Fruit fly (Drosophila melanogaster) whole organism, prepupa: ENCODE results near the gene CG9154.

Experiments used
- Blimp-1 ChIP-seq: fragments of 200-800 bp; sonication (Bioruptor generic); optimal IDR thresholded peaks from 3 replicates; lab custom pipeline; 2017; ENCODE audit warnings: missing biosample characterization, missing genetic modification characterization, mild to moderate bottlenecking, moderate library complexity, missing genetic modification reagents
- CG11762 ChIP-seq: fragments of 200-800 bp; sonication (Bioruptor generic); optimal IDR thresholded peaks from 3 replicates; lab custom pipeline; 2016; ENCODE audit warnings: missing biosample characterization, missing genetic modification characterization; ENCODE audit not compliant: insufficient read depth
- CG16779 ChIP-seq: fragments of 200-800 bp; sonication (Bioruptor generic); optimal IDR thresholded peaks from 3 replicates; lab custom pipeline; 2017; ENCODE audit warnings: missing biosample characterization, mild to moderate bottlenecking, missing genetic modification characterization
- CG3032 ChIP-seq: fragments of 200-800 bp; optimal IDR thresholded peaks from 2 replicates; lab custom pipeline; 2019; ENCODE audit warnings: missing biosample characterization, mild to moderate bottlenecking, missing genetic modification characterization, moderate library complexity
- CG31627 ChIP-seq: fragments of 200-800 bp; sonication (Bioruptor generic); optimal IDR thresholded peaks from 3 replicates; lab custom pipeline; 2016; ENCODE audit warnings: missing biosample characterization, missing genetic modification characterization
- CG32006 ChIP-seq: fragments of 200-800 bp; sonication (Bioruptor generic); optimal IDR thresholded peaks from 3 replicates; lab custom pipeline; 2017; ENCODE audit warnings: missing biosample characterization, mild to moderate bottlenecking, missing genetic modification characterization
- CG34406 ChIP-seq: fragments of 200-800 bp; sonication (Bioruptor generic); optimal IDR thresholded peaks from 3 replicates; lab custom pipeline; 2016; ENCODE audit warnings: missing biosample characterization, missing genetic modification characterization
- CG4318 ChIP-seq: fragments of 200-800 bp; sonication (Bioruptor generic); optimal IDR thresholded peaks from 3 replicates; lab custom pipeline; 2017; ENCODE audit warnings: missing biosample characterization, mild to moderate bottlenecking, missing genetic modification characterization
- CG6163 ChIP-seq: fragments of 200-800 bp; sonication (Bioruptor generic); IDR thresholded peaks from 3 replicates; pipeline ENCODE4 v1.3.6; 2022; ENCODE audit warnings: missing biosample characterization, missing genetic modification characterization
- CG6792 ChIP-seq: fragments of 200-800 bp; sonication (Bioruptor generic); optimal IDR thresholded peaks from 3 replicates; lab custom pipeline; 2016; ENCODE audit warnings: missing biosample characterization, missing genetic modification characterization
- CG7368 ChIP-seq: fragments of 200-800 bp; sonication (Bioruptor generic); optimal IDR thresholded peaks from 3 replicates; lab custom pipeline; 2016; ENCODE audit warnings: missing biosample characterization, missing genetic modification characterization
- CG8632 ChIP-seq: fragments of 200-800 bp; sonication (Bioruptor generic); optimal IDR thresholded peaks from 3 replicates; lab custom pipeline; 2016; ENCODE audit warnings: missing biosample characterization, missing genetic modification characterization
- Eip75B ChIP-seq: fragments of 200-800 bp; sonication (Bioruptor generic); optimal IDR thresholded peaks from 3 replicates; lab custom pipeline; 2016; ENCODE audit warnings: missing biosample characterization, missing genetic modification characterization
- Eip78C ChIP-seq: fragments of 200-800 bp; sonication (Bioruptor generic); peaks from one replicate; lab custom pipeline; 2016; ENCODE audit warnings: missing biosample characterization, missing genetic modification characterization
- Eip93F ChIP-seq: fragments of 200-800 bp; sonication (Bioruptor generic); optimal IDR thresholded peaks from 2 replicates; lab custom pipeline; 2016; ENCODE audit warnings: missing biosample characterization, mild to moderate bottlenecking, missing genetic modification characterization
- Ets96B ChIP-seq: fragments of 200-800 bp; optimal IDR thresholded peaks from 2 replicates; lab custom pipeline; 2019; ENCODE audit warnings: missing biosample characterization, mild to moderate bottlenecking, missing genetic modification characterization, moderate library complexity
- Gug ChIP-seq: fragments of 200-800 bp; sonication (Bioruptor generic); IDR thresholded peaks from 2 replicates; pipeline ENCODE4 v1.3.6; 2022; ENCODE audit warnings: missing biosample characterization, missing genetic modification characterization
- Hr38 ChIP-seq: sonication (Bioruptor generic); optimal IDR thresholded peaks from 2 replicates; lab custom pipeline; 2016; ENCODE audit warnings: missing biosample characterization, missing genetic modification characterization
- Hr39 ChIP-seq: fragments of 200-800 bp; sonication (Bioruptor generic); optimal IDR thresholded peaks from 2 replicates; lab custom pipeline; 2016; ENCODE audit warnings: missing biosample characterization, missing genetic modification characterization
- Hr4 ChIP-seq: fragments of 200-800 bp; sonication (Bioruptor generic); optimal IDR thresholded peaks from 3 replicates; lab custom pipeline; 2016; ENCODE audit warnings: missing biosample characterization, missing genetic modification characterization
- Lpt ChIP-seq: fragments of 200-800 bp; sonication (Bioruptor generic); optimal IDR thresholded peaks from 3 replicates; lab custom pipeline; 2016; ENCODE audit warnings: missing biosample characterization, missing genetic modification characterization
- Met ChIP-seq: fragments of 200-800 bp; sonication (Bioruptor generic); optimal IDR thresholded peaks from 3 replicates; lab custom pipeline; 2016; ENCODE audit warnings: missing biosample characterization, missing genetic modification characterization
- Sox15 ChIP-seq: fragments of 200-800 bp; sonication (Bioruptor generic); optimal IDR thresholded peaks from 3 replicates; lab custom pipeline; 2016; ENCODE audit warnings: missing biosample characterization, missing genetic modification characterization
- acj6 ChIP-seq: fragments of 200-800 bp; sonication (Bioruptor generic); optimal IDR thresholded peaks from 3 replicates; lab custom pipeline; 2016; ENCODE audit warnings: missing biosample characterization, missing genetic modification characterization
- dac ChIP-seq: fragments of 200-800 bp; sonication (Bioruptor generic); optimal IDR thresholded peaks from 2 replicates; lab custom pipeline; 2017; ENCODE audit warnings: missing biosample characterization, mild to moderate bottlenecking, missing genetic modification characterization
- dsx ChIP-seq: fragments of 200-800 bp; optimal IDR thresholded peaks from 3 replicates; lab custom pipeline; 2019; ENCODE audit warnings: missing biosample characterization, mild to moderate bottlenecking, missing genetic modification characterization, moderate library complexity; ENCODE audit not compliant: poor library complexity, severe bottlenecking
- eg ChIP-seq: fragments of 200-800 bp; sonication (Bioruptor generic); IDR thresholded peaks from 3 replicates; pipeline ENCODE4 v1.3.6; 2022; ENCODE audit warnings: missing biosample characterization, missing genetic modification characterization
- esn ChIP-seq: fragments of 200-800 bp; sonication (Bioruptor generic); optimal IDR thresholded peaks from 2 replicates; lab custom pipeline; 2016; ENCODE audit warnings: missing biosample characterization, mild to moderate bottlenecking, missing genetic modification characterization, moderate library complexity
- fkh ChIP-seq: fragments of 200-800 bp; sonication (Bioruptor generic); optimal IDR thresholded peaks from 3 replicates; lab custom pipeline; 2017; ENCODE audit warnings: missing biosample characterization, mild to moderate bottlenecking, missing genetic modification characterization, moderate library complexity
- net ChIP-seq: fragments of 200-800 bp; sonication (Bioruptor generic); optimal IDR thresholded peaks from 3 replicates; lab custom pipeline; 2016; ENCODE audit warnings: missing biosample characterization, missing genetic modification characterization
- pdm3 ChIP-seq: fragments of 200-800 bp; sonication (Bioruptor generic); optimal IDR thresholded peaks from 3 replicates; lab custom pipeline; 2016; ENCODE audit warnings: missing biosample characterization, missing genetic modification characterization
- spab ChIP-seq: fragments of 200-800 bp; sonication (Bioruptor generic); optimal IDR thresholded peaks from 2 replicates; lab custom pipeline; 2017; ENCODE audit warnings: missing biosample characterization, mild to moderate bottlenecking, missing genetic modification characterization, missing genetic modification reagents
- ss ChIP-seq, 2 experiments: fragments of 200-800 bp; sonication (Bioruptor generic); optimal IDR thresholded peaks; 2 replicates in 1 of 2; 3 replicates in 1 of 2; lab custom pipeline; 2017 to 2018; ENCODE audit warnings: mild to moderate bottlenecking in 2 of 2, missing biosample characterization in 2 of 2, missing genetic modification characterization in 2 of 2, moderate library complexity in 1 of 2
- svp ChIP-seq: fragments of 200-800 bp; sonication (Bioruptor generic); peaks from one replicate; lab custom pipeline; 2016; ENCODE audit warnings: missing biosample characterization, missing genetic modification characterization
- topi ChIP-seq: fragments of 200-800 bp; sonication (Bioruptor generic); optimal IDR thresholded peaks from 3 replicates; lab custom pipeline; 2016; ENCODE audit warnings: missing biosample characterization, missing genetic modification characterization
- vri ChIP-seq: fragments of 200-800 bp; sonication (Bioruptor generic); optimal IDR thresholded peaks from 3 replicates; lab custom pipeline; 2016; ENCODE audit warnings: missing biosample characterization, mild to moderate bottlenecking, missing genetic modification characterization

CG9154 gene

DNA sequence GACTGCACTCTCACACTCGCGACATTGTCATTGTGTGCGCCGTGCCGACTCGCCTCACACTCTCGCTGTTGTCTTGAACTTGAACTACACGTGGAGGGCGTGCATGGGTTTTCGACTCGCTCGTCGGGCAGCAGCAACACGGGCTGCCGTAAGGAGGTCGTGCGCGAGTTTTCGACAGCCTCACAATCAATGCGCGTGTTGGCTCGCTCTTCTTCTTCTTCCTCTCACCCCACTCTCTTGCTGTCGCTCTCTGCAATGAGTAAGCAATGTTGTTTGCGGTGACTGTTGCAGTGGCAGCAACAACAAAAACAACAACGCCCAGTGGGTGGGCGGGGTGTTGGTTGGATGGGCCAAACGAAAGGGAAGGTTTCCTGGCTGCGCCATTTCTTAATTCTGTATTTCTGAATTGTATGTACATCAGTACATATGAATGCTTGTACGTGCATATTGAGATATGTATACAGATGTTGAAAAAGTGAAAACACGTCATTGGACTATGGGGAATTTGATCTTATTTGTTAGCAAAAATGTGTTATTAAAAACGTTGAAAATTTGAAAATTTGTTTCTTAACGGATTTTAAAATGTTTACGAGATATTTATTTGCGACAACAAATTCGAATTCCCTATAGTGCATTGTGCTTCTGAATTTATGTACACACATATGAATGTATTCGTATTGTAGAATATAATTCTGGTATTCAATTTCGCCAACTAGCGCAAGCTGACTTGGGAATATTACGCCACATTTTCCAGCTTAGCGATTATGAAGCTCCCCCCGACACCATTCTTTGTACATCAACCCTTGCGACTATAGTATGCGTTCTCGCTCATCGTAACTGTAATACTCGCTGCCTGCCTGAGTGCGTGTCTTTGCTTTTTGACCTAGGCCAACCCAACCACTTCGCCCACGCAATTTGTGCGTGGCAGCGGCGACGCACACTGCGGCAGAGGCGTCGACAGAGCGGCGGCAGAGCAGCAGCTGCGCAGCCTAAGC is 18.2 kb upstream of the CG9154 start (continued):
- TF ChIP-seq CG4318, result no peak
- no peak for TF ChIP-seq CG7368 (GFP tag; lab: Kevin White, UChicago)
- no peak for TF ChIP-seq dac (GFP tag; lab: Kevin White, UChicago)
- TF ChIP-seq Eip75B (GFP tag; lab: Kevin White, UChicago), result peak; percentile 93
- TF ChIP-seq vri (GFP tag; lab: Kevin White, UChicago), result peak; percentile 72
- no peak for TF ChIP-seq Hr4
- TF ChIP-seq CG16779 (tag; lab: Kevin White, UChicago), result peak; percentile 66
- no peak for TF ChIP-seq CG3032
- no peak for TF ChIP-seq Ets96B (tag; lab: Kevin White, UChicago)
- no peak for TF ChIP-seq CG11762
- peak; percentile 53 for TF ChIP-seq Gug
- no peak for TF ChIP-seq spab (GFP tag; lab: Kevin White, UChicago)
- TF ChIP-seq CG6792 (GFP tag; lab: Kevin White, UChicago), result no peak
- no peak for TF ChIP-seq ss (GFP tag; optimal IDR thresholded peaks at IDR 0.05; lab: Kevin White, UChicago)

DNA sequence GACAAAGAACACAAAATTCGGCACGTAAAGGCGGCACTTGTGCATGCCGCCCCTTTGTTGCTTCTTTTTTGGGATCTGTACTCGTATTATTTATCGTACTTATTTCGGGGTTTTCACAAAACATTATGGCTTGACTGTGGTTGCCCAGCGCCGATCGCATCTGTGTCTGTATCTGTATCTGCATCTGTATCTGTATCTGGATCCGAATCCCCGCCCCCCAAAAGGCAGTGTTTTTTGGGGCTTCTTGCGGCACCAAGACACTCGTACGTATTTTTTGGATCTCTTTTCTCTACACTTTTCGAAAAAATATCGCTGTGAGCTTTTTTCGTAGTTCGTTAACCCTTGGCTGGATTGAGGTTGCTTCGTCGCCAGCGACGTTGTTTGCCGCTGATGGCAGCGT is 17.2 kb upstream of the CG9154 start:
- TF ChIP-seq Hr39 (GFP tag; lab: Kevin White, UChicago), result no peak
- TF ChIP-seq eg (GFP tag; lab: Robert Waterston, UW), result no peak
- TF ChIP-seq Hr38 (GFP tag; lab: Kevin White, UChicago), result no peak
- TF ChIP-seq CG7368 (GFP tag; lab: Kevin White, UChicago), result no peak
- no peak for TF ChIP-seq CG11762
- no peak for TF ChIP-seq CG34406 (GFP tag; lab: Kevin White, UChicago)
- TF ChIP-seq pdm3 (GFP tag; lab: Kevin White, UChicago), result no peak
- TF ChIP-seq Ets96B (tag; lab: Kevin White, UChicago), result no peak
- no peak for TF ChIP-seq Met (GFP tag; lab: Kevin White, UChicago)
- no peak for TF ChIP-seq Lpt (GFP tag; lab: Kevin White, UChicago)
- TF ChIP-seq CG4318, result no peak
- TF ChIP-seq ss (GFP tag; optimal IDR thresholded peaks at IDR 0.05; lab: Kevin White, UChicago), result no peak
- TF ChIP-seq Eip93F, result no peak
- no peak for TF ChIP-seq net

DNA sequence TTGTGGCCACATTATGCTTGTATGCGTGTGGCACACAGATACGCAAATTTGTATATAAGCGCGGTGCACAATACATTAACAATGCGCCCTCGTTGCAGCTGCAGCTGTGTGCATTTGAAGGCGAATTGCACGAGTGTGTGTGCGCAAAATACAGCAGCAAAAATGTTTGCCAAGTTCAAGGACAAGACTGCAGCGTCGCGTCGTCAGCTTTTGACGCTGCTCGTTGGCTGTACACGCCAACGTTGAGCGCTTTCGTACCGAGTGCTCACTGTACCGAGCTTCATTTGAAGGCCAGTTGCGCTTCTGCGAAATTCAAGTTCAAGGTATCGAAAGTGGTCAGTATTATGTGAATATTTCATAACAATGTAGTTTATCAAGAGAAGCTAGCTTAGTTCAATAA is 16.3 kb upstream of the CG9154 start:
- no peak for TF ChIP-seq ss (GFP tag; optimal IDR thresholded peaks at IDR 0.05; lab: Kevin White, UChicago)
- TF ChIP-seq CG31627, result peak; percentile 26
- peak; percentile 42 for TF ChIP-seq vri (GFP tag; lab: Kevin White, UChicago)
- peak; percentile 35 for TF ChIP-seq Eip78C (GFP tag; lab: Kevin White, UChicago)
- TF ChIP-seq Hr39 (GFP tag; lab: Kevin White, UChicago), result peak; percentile 48
- peak; percentile 66 for TF ChIP-seq Met (GFP tag; lab: Kevin White, UChicago)
- peak; percentile 65 for TF ChIP-seq Blimp-1 (GFP tag; lab: Kevin White, UChicago)
- no peak for TF ChIP-seq acj6 (GFP tag; lab: Kevin White, UChicago)
- TF ChIP-seq, all 60 proteins: peak for 6

- TF ChIP-seq CG16779 (tag; lab: Kevin White, UChicago), result no peak
- peak; percentile 68 for TF ChIP-seq vri (GFP tag; lab: Kevin White, UChicago)
- TF ChIP-seq svp (GFP tag; lab: Kevin White, UChicago), result peak; percentile 69
- no peak for TF ChIP-seq esn (GFP tag; lab: Kevin White, UChicago)
- no peak for TF ChIP-seq CG6163 (GFP tag; lab: Robert Waterston, UW)
- no peak for TF ChIP-seq topi (GFP tag; lab: Kevin White, UChicago)
- TF ChIP-seq CG11762, result no peak
- TF ChIP-seq dsx (GFP tag; lab: Kevin White, UChicago), result no peak
- TF ChIP-seq CG8632 (GFP tag; lab: Kevin White, UChicago), result no peak
- TF ChIP-seq Sox15 (GFP tag; lab: Kevin White, UChicago), result no peak
- TF ChIP-seq CG32006 (GFP tag; lab: Kevin White, UChicago), result no peak
- peak; percentile 50 for TF ChIP-seq fkh (GFP tag; lab: Kevin White, UChicago)
- TF ChIP-seq ss (GFP tag; optimal IDR thresholded peaks at IDR 0.05; lab: Kevin White, UChicago), result no peak
- no peak for TF ChIP-seq CG4318
- no peak for TF ChIP-seq spab (GFP tag; lab: Kevin White, UChicago)
Measured at dm6 chr2L:6085733-6086317, 15.3 kb upstream of the CG9154 start.
